Worm (Caenorhabditis elegans) whole organism, young adult: Measurements from ENCODE around the gene F18E3.11.

Experiments
- B0336.3 ChIP-seq: fragments of 200-800 bp; sonication (Bioruptor generic); IDR thresholded peaks from 2 replicates; pipeline ENCODE4 v1.3.6; 2022; ENCODE audit warnings: missing genetic modification characterization, missing compliant biosample characterization
- F49E8.2 ChIP-seq: sonication (generic microtip); optimal IDR thresholded peaks from 3 replicates; lab custom pipeline; 2017; ENCODE audit warnings: missing genetic modification characterization, mild to moderate bottlenecking, missing compliant biosample characterization, antibody characterized with exemption, moderate library complexity; ENCODE audit not compliant: insufficient read depth
- F57C9.4 ChIP-seq: sonication (generic microtip); optimal IDR thresholded peaks from 2 replicates; lab custom pipeline; 2017; ENCODE audit warnings: mild to moderate bottlenecking, missing genetic modification characterization, missing compliant biosample characterization
- Y95B8A.8 ChIP-seq: fragments of 200-800 bp; sonication (Bioruptor generic); IDR thresholded peaks from 2 replicates; pipeline ENCODE4 v1.3.6; 2022; ENCODE audit warnings: missing genetic modification reagents, missing genetic modification characterization, missing compliant biosample characterization
- ama-1 ChIP-seq, 3 experiments: fragments of 150-350 bp in 1 of 3; sonication (generic microtip) in 2 of 3; optimal IDR thresholded peaks; 2 replicates each; lab custom pipeline; 2014 to 2018; ENCODE audit warnings: missing biosample characterization in 2 of 3, missing genetic modification characterization in 2 of 3, missing genetic modification reagents in 2 of 3
- egrh-3 ChIP-seq: fragments of 200-800 bp; sonication (Bioruptor generic); IDR thresholded peaks from 2 replicates; pipeline ENCODE4 v1.3.6; 2022; ENCODE audit warnings: missing genetic modification reagents, missing genetic modification characterization, missing compliant biosample characterization
- hrde-1 ChIP-seq: sonication (generic microtip); optimal IDR thresholded peaks from 2 replicates; lab custom pipeline; 2016; ENCODE audit warnings: missing genetic modification characterization, mild to moderate bottlenecking, missing compliant biosample characterization, moderate library complexity, missing genotype, missing genetic modification reagents, borderline replicate concordance
- mel-28 ChIP-seq: sonication (generic microtip); optimal IDR thresholded peaks from 2 replicates; lab custom pipeline; 2016; ENCODE audit warnings: borderline replicate concordance, mild to moderate bottlenecking, missing genetic modification characterization, missing compliant biosample characterization
- pha-4 ChIP-seq: fragments of 150-350 bp; sonication (generic microtip); optimal IDR thresholded peaks from 2 replicates; lab custom pipeline; 2014; ENCODE audit warnings: missing biosample characterization, missing genetic modification reagents, missing genetic modification characterization
- repo-1 ChIP-seq: sonication (generic microtip); optimal IDR thresholded peaks from 2 replicates; lab custom pipeline; 2017; ENCODE audit warnings: mild to moderate bottlenecking, missing genetic modification characterization, missing compliant biosample characterization
- unc-62 ChIP-seq: fragments of 150-350 bp; optimal IDR thresholded peaks from 2 replicates; lab custom pipeline; 2014; ENCODE audit warnings: missing biosample characterization, missing genetic modification reagents, missing genetic modification characterization
- ztf-18 ChIP-seq: sonication (generic microtip); optimal IDR thresholded peaks from 2 replicates; lab custom pipeline; 2016; ENCODE audit warnings: missing genotype, mild to moderate bottlenecking, missing genetic modification characterization, missing compliant biosample characterization

DNA sequence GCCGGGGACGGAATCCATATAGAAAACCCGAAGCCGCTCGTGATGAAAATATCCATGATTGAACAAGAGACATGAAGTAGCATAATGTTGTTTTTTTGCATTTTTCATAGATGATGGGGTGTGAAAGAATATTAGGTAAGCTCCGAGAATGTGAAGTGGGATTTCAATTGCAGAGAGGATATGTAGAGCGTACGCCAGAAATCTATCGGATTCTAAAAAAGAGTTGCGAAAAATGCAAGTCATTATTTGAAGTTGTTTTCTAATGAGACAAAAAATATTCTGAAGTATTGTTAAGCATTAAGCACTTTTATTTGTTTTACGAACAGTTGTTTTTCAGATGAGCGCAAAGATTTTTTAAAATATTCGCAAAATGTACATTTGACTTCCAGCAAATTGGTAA lies 11.1 kb downstream of the F18E3.11 start, which contains the start of gene F18E3.10:
- TF ChIP-seq mel-28 (tag; lab: Kevin White, UChicago) (no peak), B0336.3 (GFP tag; lab: Robert Waterston, UW) (no peak), unc-62 (GFP tag; lab: Kevin White, UChicago) (no peak), F57C9.4 (tag; lab: Kevin White, UChicago) (no peak), Y95B8A.8 (GFP tag; lab: Robert Waterston, UW) (no peak), pha-4 (tag; lab: Kevin White, UChicago) (no peak), egrh-3 (GFP tag; lab: Robert Waterston, UW) (no peak), F49E8.2 (tag; lab: Kevin White, UChicago) (no peak), repo-1 (no peak), ztf-18 (tag; lab: Kevin White, UChicago) (no peak), hrde-1 (tag; lab: Kevin White, UChicago) (no peak), ama-1 (optimal IDR thresholded peaks at IDR 0.05; lab: Kevin White, UChicago) (no peak), ama-1 (GFP tag; optimal IDR thresholded peaks at IDR 0.05; lab: Kevin White, UChicago) (no peak)
